Worm (Caenorhabditis elegans) whole organism, L2 larva: ENCODE measurements around the gene acr-5.
"Not testable (repeated sequence)": the region's sequence is repeated elsewhere in the genome, so short reads cannot be mapped to it uniquely, and the experiment has no call there.

Source experiments
- C34F6.9 ChIP-seq: fragments of 150-350 bp; optimal IDR thresholded peaks from 2 replicates; lab custom pipeline; 2014; ENCODE audit warnings: missing biosample characterization, missing genetic modification characterization
- F13H6.1 ChIP-seq: sonication (generic microtip); optimal IDR thresholded peaks from 2 replicates; lab custom pipeline; 2016; ENCODE audit warnings: missing genetic modification characterization, missing compliant biosample characterization
- R02D3.7 ChIP-seq: fragments of 150-350 bp; optimal IDR thresholded peaks from 2 replicates; lab custom pipeline; 2014; ENCODE audit warnings: missing biosample characterization, missing genetic modification characterization
- Y55F3AM.14 ChIP-seq: fragments of 200-800 bp; sonication (Bioruptor generic); optimal IDR thresholded peaks from 2 replicates; lab custom pipeline; 2018; ENCODE audit warnings: mild to moderate bottlenecking, missing genetic modification characterization, missing compliant biosample characterization
- alr-1 ChIP-seq: fragments of 150-350 bp; optimal IDR thresholded peaks from 2 replicates; lab custom pipeline; 2014; ENCODE audit warnings: missing biosample characterization, missing genetic modification characterization
- aly-2 ChIP-seq: fragments of 150-350 bp; optimal IDR thresholded peaks from 2 replicates; lab custom pipeline; 2014; ENCODE audit warnings: missing biosample characterization, missing genetic modification characterization
- ama-1 ChIP-seq: fragments of 150-350 bp; optimal IDR thresholded peaks from 2 replicates; lab custom pipeline; 2018; ENCODE audit warnings: inconsistent platforms
- blmp-1 ChIP-seq: sonication (generic microtip); optimal IDR thresholded peaks from 2 replicates; lab custom pipeline; 2017; ENCODE audit warnings: missing genetic modification characterization, mild to moderate bottlenecking, missing compliant biosample characterization, antibody characterized with exemption, moderate library complexity; ENCODE audit not compliant: insufficient read depth
- ceh-16 ChIP-seq: fragments of 150-350 bp; optimal IDR thresholded peaks from 2 replicates; lab custom pipeline; 2014; ENCODE audit warnings: missing biosample characterization, missing genetic modification characterization
- crh-2 ChIP-seq: sonication (generic microtip); optimal IDR thresholded peaks from 2 replicates; lab custom pipeline; 2017; ENCODE audit warnings: missing biosample characterization, missing genetic modification characterization
- dmd-4 ChIP-seq: sonication (generic microtip); optimal IDR thresholded peaks from 2 replicates; lab custom pipeline; 2017; ENCODE audit warnings: missing biosample characterization, missing genetic modification characterization
- elt-1 ChIP-seq: fragments of 150-350 bp; optimal IDR thresholded peaks from 2 replicates; lab custom pipeline; 2014; ENCODE audit warnings: missing biosample characterization, missing genetic modification characterization
- elt-3 ChIP-seq: sonication (generic microtip); optimal IDR thresholded peaks from 2 replicates; lab custom pipeline; 2017; ENCODE audit warnings: missing biosample characterization, missing genetic modification characterization
- fos-1 ChIP-seq: fragments of 150-350 bp; optimal IDR thresholded peaks from 2 replicates; lab custom pipeline; 2014; ENCODE audit warnings: missing biosample characterization, missing genetic modification characterization
- gmeb-1 ChIP-seq: fragments of 150-350 bp; optimal IDR thresholded peaks from 2 replicates; lab custom pipeline; 2014; ENCODE audit warnings: missing biosample characterization, missing genetic modification characterization
- lin-11 ChIP-seq: fragments of 150-350 bp; sonication (generic microtip); optimal IDR thresholded peaks from 2 replicates; lab custom pipeline; 2014; ENCODE audit warnings: missing biosample characterization, missing genetic modification characterization, inconsistent platforms, mixed read lengths
- lin-13 ChIP-seq: fragments of 150-350 bp; optimal IDR thresholded peaks from 2 replicates; lab custom pipeline; 2014; ENCODE audit warnings: missing biosample characterization, missing genetic modification reagents, missing genetic modification characterization
- lin-39 ChIP-seq: fragments of 150-350 bp; optimal IDR thresholded peaks from 2 replicates; lab custom pipeline; 2014; ENCODE audit warnings: missing biosample characterization, missing genetic modification reagents, missing genetic modification characterization
- lsy-2 ChIP-seq, 2 experiments: fragments of 150-350 bp in 1 of 2; sonication (generic microtip) in 1 of 2; optimal IDR thresholded peaks; 2 replicates each; lab custom pipeline; 2014 to 2017; ENCODE audit warnings: missing biosample characterization in 2 of 2, missing genetic modification characterization in 2 of 2
- nhr-10 ChIP-seq: sonication (generic microtip); optimal IDR thresholded peaks from 2 replicates; lab custom pipeline; 2017; ENCODE audit warnings: missing biosample characterization, missing genetic modification characterization
- nhr-12 ChIP-seq: fragments of 150-350 bp; optimal IDR thresholded peaks from 2 replicates; lab custom pipeline; 2014; ENCODE audit warnings: missing biosample characterization, missing genetic modification characterization
- nhr-129 ChIP-seq: fragments of 150-350 bp; optimal IDR thresholded peaks from 2 replicates; lab custom pipeline; 2014; ENCODE audit warnings: missing biosample characterization, missing genetic modification characterization
- nhr-21 ChIP-seq: fragments of 150-350 bp; optimal IDR thresholded peaks from 2 replicates; lab custom pipeline; 2014; ENCODE audit warnings: missing biosample characterization, missing genetic modification characterization
- nhr-25 ChIP-seq: fragments of 150-350 bp; sonication (generic microtip); optimal IDR thresholded peaks from 3 replicates; lab custom pipeline; 2014; ENCODE audit warnings: missing biosample characterization, missing genetic modification characterization
- nhr-6 ChIP-seq: fragments of 150-350 bp; optimal IDR thresholded peaks from 2 replicates; lab custom pipeline; 2014; ENCODE audit warnings: missing biosample characterization, missing genetic modification characterization
- sem-4 ChIP-seq: fragments of 150-350 bp; optimal IDR thresholded peaks from 2 replicates; lab custom pipeline; 2014; ENCODE audit warnings: missing biosample characterization, missing genetic modification reagents, missing genetic modification characterization
- sma-3 ChIP-seq: sonication (generic microtip); optimal IDR thresholded peaks from 2 replicates; lab custom pipeline; 2016; ENCODE audit warnings: missing genetic modification reagents, missing genetic modification characterization, missing compliant biosample characterization
- sma-9 ChIP-seq, 2 experiments: fragments of 150-350 bp in 1 of 2; sonication (generic microtip) in 1 of 2; optimal IDR thresholded peaks; 2 replicates each; lab custom pipeline; 2014 to 2016; ENCODE audit warnings: missing genetic modification characterization in 2 of 2, mild to moderate bottlenecking in 1 of 2, missing biosample characterization in 1 of 2, missing compliant biosample characterization in 1 of 2, missing genetic modification reagents in 1 of 2, moderate library complexity in 1 of 2
- snpc-4 ChIP-seq: fragments of 150-350 bp; optimal IDR thresholded peaks from 2 replicates; lab custom pipeline; 2014; ENCODE audit warnings: missing biosample characterization, missing genetic modification characterization
- unc-39 ChIP-seq: fragments of 150-350 bp; optimal IDR thresholded peaks from 2 replicates; lab custom pipeline; 2014; ENCODE audit warnings: missing biosample characterization, missing genetic modification characterization
- unc-55 ChIP-seq: fragments of 150-350 bp; sonication (generic microtip); optimal IDR thresholded peaks from 3 replicates; lab custom pipeline; 2014; ENCODE audit warnings: missing biosample characterization, missing genetic modification reagents, missing genetic modification characterization
- zag-1 ChIP-seq: fragments of 150-350 bp; optimal IDR thresholded peaks from 2 replicates; lab custom pipeline; 2014; ENCODE audit warnings: missing biosample characterization, missing genetic modification characterization
- ztf-11 ChIP-seq: sonication (generic microtip); optimal IDR thresholded peaks from 2 replicates; lab custom pipeline; 2017; ENCODE audit warnings: missing biosample characterization, missing genetic modification characterization

The acr-5 gene

ce11 chrIII:6514673-6515072, at the start of gene acr-5:
Gene acr-5 (minus strand): TSS chrIII:6514773.
- TF ChIP-seq nhr-129 (no peak), alr-1 (tag; lab: Kevin White, UChicago) (no peak), nhr-12 (tag; lab: Kevin White, UChicago) (no peak), nhr-6 (tag; lab: Kevin White, UChicago) (no peak), Y55F3AM.14 (GFP tag; lab: Kevin White, UChicago) (no peak), ztf-11 (no peak), nhr-10 (tag; lab: Kevin White, UChicago) (no peak), sma-3 (GFP tag; lab: Kevin White, UChicago) (no peak), unc-55 (GFP tag; lab: Kevin White, UChicago) (no peak)

ce11 chrIII:6558487-6558886, 43.9 kb upstream of the acr-5 start, which contains the start of gene C09E7.8:
Gene C09E7.8 (minus strand): TSS chrIII:6558587.
- TF ChIP-seq ceh-16 (tag; lab: Kevin White, UChicago) (no peak), C34F6.9 (no peak), aly-2 (tag; lab: Kevin White, UChicago) (no peak), lin-39 (tag; lab: Kevin White, UChicago) (no peak), nhr-12 (tag; lab: Kevin White, UChicago) (no peak), ama-1 (lab: Kevin White, UChicago) (no peak), fos-1 (tag; lab: Kevin White, UChicago) (no peak), unc-39 (no peak), lin-13 (GFP tag; lab: Kevin White, UChicago) (no peak), blmp-1 (tag; lab: Kevin White, UChicago) (no peak), elt-3 (tag; lab: Kevin White, UChicago) (no peak), R02D3.7 (tag; lab: Kevin White, UChicago) (no peak)

ce11 chrIII:6551187-6552058, 36.9 kb upstream of the acr-5 start, which contains the start of gene C09E7.7:
Gene C09E7.7 (minus strand): TSS chrIII:6551243.
- TF ChIP-seq sma-9 (GFP tag; optimal IDR thresholded peaks at IDR 0.05; lab: Kevin White, UChicago): peak; percentile 60
- TF ChIP-seq sma-9 (tag; optimal IDR thresholded peaks at IDR 0.05; lab: Kevin White, UChicago): not testable (repeated sequence)
- peak; percentile 16 for TF ChIP-seq fos-1 (tag; lab: Kevin White, UChicago)
- peak; percentile 45 to 48 for TF ChIP-seq lsy-2 (tag; optimal IDR thresholded peaks at IDR 0.05; lab: Kevin White, UChicago)
- peak; percentile 43 for TF ChIP-seq nhr-129
- TF ChIP-seq F13H6.1: peak; percentile 55
- peak; percentile 42 for TF ChIP-seq gmeb-1 (tag; lab: Kevin White, UChicago)
- TF ChIP-seq C34F6.9: peak; percentile 57
- peak; percentile 18 for TF ChIP-seq crh-2 (tag; lab: Kevin White, UChicago)
- TF ChIP-seq lin-13 (GFP tag; lab: Kevin White, UChicago): peak; percentile 50
- TF ChIP-seq nhr-21 (tag; lab: Kevin White, UChicago): peak; percentile 24
- peak; percentile 7 for TF ChIP-seq zag-1
- TF ChIP-seq lin-11 (tag; lab: Kevin White, UChicago): peak; percentile 31
- peak; percentile 29 for TF ChIP-seq nhr-25 (tag; lab: Kevin White, UChicago)
- TF ChIP-seq unc-55 (GFP tag; lab: Kevin White, UChicago): peak; percentile 48
- peak; percentile 72 for TF ChIP-seq sma-3 (GFP tag; lab: Kevin White, UChicago)

- TF ChIP-seq sma-3 (GFP tag; lab: Kevin White, UChicago): no peak
- TF ChIP-seq C34F6.9: peak; percentile 51
- peak; percentile 66 for TF ChIP-seq nhr-129
- TF ChIP-seq elt-1 (tag; lab: Kevin White, UChicago): no peak
- no peak for TF ChIP-seq aly-2 (tag; lab: Kevin White, UChicago)
- no peak for TF ChIP-seq dmd-4
- no peak for TF ChIP-seq lin-39 (tag; lab: Kevin White, UChicago)
- TF ChIP-seq ama-1 (lab: Kevin White, UChicago): no peak
- TF ChIP-seq F13H6.1: peak; percentile 45
- TF ChIP-seq snpc-4 (tag; lab: Kevin White, UChicago): no peak
- peak; percentile 48 for TF ChIP-seq sem-4 (tag; lab: Kevin White, UChicago)
- peak; percentile 20 for TF ChIP-seq crh-2 (tag; lab: Kevin White, UChicago)
- TF ChIP-seq unc-55 (GFP tag; lab: Kevin White, UChicago): peak; percentile 53
- TF ChIP-seq lin-11 (tag; lab: Kevin White, UChicago): peak; percentile 22
- TF ChIP-seq sma-9 (GFP tag; optimal IDR thresholded peaks at IDR 0.05; lab: Kevin White, UChicago): no peak
- TF ChIP-seq sma-9 (tag; optimal IDR thresholded peaks at IDR 0.05; lab: Kevin White, UChicago): no peak
Measured at ce11 chrIII:6536945-6537568, 22.5 kb upstream of the acr-5 start, which contains the start of gene C09E7.4. Gene C09E7.4 (minus strand): TSS chrIII:6536995.
